Worm (Caenorhabditis elegans) whole organism, L4/young adult: ENCODE results near the gene fbxb-33.

Experiments
- W03F9.2 ChIP-seq: fragments of 150-350 bp; optimal IDR thresholded peaks from 2 replicates; lab custom pipeline; 2014; ENCODE audit warnings: missing biosample characterization, missing genetic modification characterization
- dao-5 ChIP-seq: sonication (generic microtip); optimal IDR thresholded peaks from 2 replicates; lab custom pipeline; 2016; ENCODE audit warnings: missing genotype, missing genetic modification characterization, moderate library complexity, missing compliant biosample characterization
- him-1 ChIP-seq: sonication (generic microtip); optimal IDR thresholded peaks from 2 replicates; lab custom pipeline; 2016; ENCODE audit warnings: missing genotype, missing genetic modification reagents, missing genetic modification characterization, missing compliant biosample characterization

DNA sequence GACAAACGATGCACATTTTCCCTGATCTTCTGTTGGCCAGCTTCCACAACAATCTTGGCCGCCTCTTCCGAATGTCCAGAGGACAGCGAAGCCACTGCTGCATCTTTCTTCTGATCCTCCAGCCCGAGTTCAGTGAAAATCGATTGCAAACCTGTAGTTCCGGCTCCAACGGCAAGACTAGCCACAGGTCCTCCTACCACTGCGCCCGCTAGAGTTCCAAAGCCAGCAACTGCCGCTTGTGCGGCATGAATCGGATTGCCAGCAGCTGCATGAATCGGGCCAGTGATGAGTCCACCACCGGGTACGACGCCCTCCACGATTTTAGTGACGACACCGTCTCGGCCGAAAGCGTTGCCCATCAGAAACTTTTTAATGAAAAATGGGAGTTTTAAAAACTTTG is 41.1 kb downstream of the fbxb-33 start, which contains the start of gene ifas-1:
- TF ChIP-seq dao-5 (tag; lab: Kevin White, UChicago): no peak
- TF ChIP-seq him-1 (tag; lab: Kevin White, UChicago): no peak
- TF ChIP-seq W03F9.2 (tag; lab: Kevin White, UChicago): no peak
